Worm (Caenorhabditis elegans): ENCODE results near the gene F59E12.17.

F59E12.17 gene

ce11 chrII:5696218-5696617 lies 46.9 kb upstream of the F59E12.17 start:
- TF ChIP-seq lin-11 (tag; optimal IDR thresholded peaks at IDR 0.05) = no peak
- no peak for TF ChIP-seq ceh-16 (tag; optimal IDR thresholded peaks at IDR 0.05)
- no peak for TF ChIP-seq nhr-25 (tag; optimal IDR thresholded peaks at IDR 0.05)
- TF ChIP-seq Y55F3AM.14 (GFP tag; optimal IDR thresholded peaks at IDR 0.05) = no peak
- no peak for TF ChIP-seq elt-1 (tag; optimal IDR thresholded peaks at IDR 0.05)
- no peak for TF ChIP-seq fos-1 (tag; optimal IDR thresholded peaks at IDR 0.05)

ce11 chrII:5694798-5695197 lies 45.5 kb upstream of the F59E12.17 start, which contains the start of gene C25H3.14:
Gene C25H3.14 (plus strand): TSS chrII:5695098.
- TF ChIP-seq lin-11 (tag; optimal IDR thresholded peaks at IDR 0.05) = no peak

- TF ChIP-seq crh-2 (tag; optimal IDR thresholded peaks at IDR 0.05) (no peak), ZK546.5 (tag; optimal IDR thresholded peaks at IDR 0.05) (no peak), mbf-1 (tag; optimal IDR thresholded peaks at IDR 0.05) (no peak), blmp-1 (tag; optimal IDR thresholded peaks at IDR 0.05; ENCODE audit: insufficient read depth) (no peak), snpc-4 (tag; optimal IDR thresholded peaks at IDR 0.05) (no peak), unc-55 (GFP tag; optimal IDR thresholded peaks at IDR 0.05) (no peak), ztf-11 (tag; optimal IDR thresholded peaks at IDR 0.05) (no peak), ceh-16 (tag; optimal IDR thresholded peaks at IDR 0.05) (no peak), nhr-12 (tag; optimal IDR thresholded peaks at IDR 0.05) (no peak), ztf-4 (tag; optimal IDR thresholded peaks at IDR 0.05) (no peak), nhr-10 (tag; optimal IDR thresholded peaks at IDR 0.05) (no peak), nhr-25 (tag; optimal IDR thresholded peaks at IDR 0.05) (no peak), C34F6.9 (tag; optimal IDR thresholded peaks at IDR 0.05) (no peak), ama-1 (optimal IDR thresholded peaks at IDR 0.05) (no peak), unc-62 (GFP tag; optimal IDR thresholded peaks at IDR 0.05) (no peak), egl-27 (tag; optimal IDR thresholded peaks at IDR 0.05) (no peak), ceh-82 (tag; optimal IDR thresholded peaks at IDR 0.05) (no peak), lin-13 (GFP tag; optimal IDR thresholded peaks at IDR 0.05) (no peak), mdl-1 (tag; optimal IDR thresholded peaks at IDR 0.05) (no peak), aly-2 (tag; optimal IDR thresholded peaks at IDR 0.05) (no peak)
Measured at ce11 chrII:5693893-5694292, 44.6 kb upstream of the F59E12.17 start, which contains the start of gene C25H3.3. Gene C25H3.3 (plus strand): TSS chrII:5694193.

- peak; percentile 11 for TF ChIP-seq C34F6.9 (tag; optimal IDR thresholded peaks at IDR 0.05)
- TF ChIP-seq lsy-2 (tag; optimal IDR thresholded peaks at IDR 0.05) = peak in 1 of 2 experiments; percentile 39
- TF ChIP-seq skn-1 (tag; optimal IDR thresholded peaks at IDR 0.05) = no peak
Measured at ce11 chrII:5691216-5691771, 42.0 kb upstream of the F59E12.17 start, which contains the start of the genes ndub-5 and eif-2D. Gene ndub-5 (minus strand): TSS chrII:5691353. Gene eif-2D (plus strand): TSS chrII:5691721.

ce11 chrII:5688959-5689358 lies 39.7 kb upstream of the F59E12.17 start, which contains the start of gene C25H3.11:
Gene C25H3.11 (minus strand): TSS chrII:5689040.
- TF ChIP-seq mbf-1 (tag; optimal IDR thresholded peaks at IDR 0.05) (no peak), crh-2 (tag; optimal IDR thresholded peaks at IDR 0.05) (peak; percentile 59), unc-55 (GFP tag; optimal IDR thresholded peaks at IDR 0.05) (peak; percentile 16), nhr-129 (tag; optimal IDR thresholded peaks at IDR 0.05) (no peak), mab-5 (tag; optimal IDR thresholded peaks at IDR 0.05) (no peak), blmp-1 (tag; optimal IDR thresholded peaks at IDR 0.05; ENCODE audit: insufficient read depth) (no peak), snpc-4 (tag; optimal IDR thresholded peaks at IDR 0.05) (no peak), lsy-2 (tag; optimal IDR thresholded peaks at IDR 0.05) (peak in 1 of 2 experiments; percentile 43), ceh-16 (tag; optimal IDR thresholded peaks at IDR 0.05) (no peak), sma-3 (GFP tag; optimal IDR thresholded peaks at IDR 0.05) (peak; percentile 10), nhr-6 (tag; optimal IDR thresholded peaks at IDR 0.05) (no peak), ZK546.5 (tag; optimal IDR thresholded peaks at IDR 0.05) (no peak), alr-1 (tag; optimal IDR thresholded peaks at IDR 0.05) (no peak), nhr-23 (tag; optimal IDR thresholded peaks at IDR 0.05) (no peak), nhr-12 (tag; optimal IDR thresholded peaks at IDR 0.05) (no peak), C34F6.9 (tag; optimal IDR thresholded peaks at IDR 0.05) (peak; percentile 47), ztf-11 (tag; optimal IDR thresholded peaks at IDR 0.05) (no peak), Y55F3AM.14 (GFP tag; optimal IDR thresholded peaks at IDR 0.05) (no peak), unc-62 (GFP tag; optimal IDR thresholded peaks at IDR 0.05) (no peak), fos-1 (tag; optimal IDR thresholded peaks at IDR 0.05) (peak; percentile 33), lin-11 (tag; optimal IDR thresholded peaks at IDR 0.05) (no peak), nhr-21 (tag; optimal IDR thresholded peaks at IDR 0.05) (peak; percentile 21), nhr-10 (tag; optimal IDR thresholded peaks at IDR 0.05) (no peak), nhr-77 (tag; optimal IDR thresholded peaks at IDR 0.05) (no peak), F13H6.1 (tag; optimal IDR thresholded peaks at IDR 0.05) (peak; percentile 13), nhr-25 (tag; optimal IDR thresholded peaks at IDR 0.05) (peak; percentile 41), dmd-4 (tag; optimal IDR thresholded peaks at IDR 0.05) (no peak), nhr-237 (tag; optimal IDR thresholded peaks at IDR 0.05) (no peak), elt-1 (tag; optimal IDR thresholded peaks at IDR 0.05) (no peak), peb-1 (tag; optimal IDR thresholded peaks at IDR 0.05) (no peak), egl-27 (tag; optimal IDR thresholded peaks at IDR 0.05) (no peak), skn-1 (tag; optimal IDR thresholded peaks at IDR 0.05) (no peak), mdl-1 (tag; optimal IDR thresholded peaks at IDR 0.05) (no peak), gmeb-1 (tag; optimal IDR thresholded peaks at IDR 0.05) (no peak), aly-2 (tag; optimal IDR thresholded peaks at IDR 0.05) (no peak), ztf-1 (GFP tag; conservative IDR thresholded peaks at IDR 0.05) (no peak), nhr-11 (tag; optimal IDR thresholded peaks at IDR 0.05) (no peak), sem-4 (tag; optimal IDR thresholded peaks at IDR 0.05) (no peak)

All from whole organism, L2 larva.